Worm (Caenorhabditis elegans) whole organism, L1 larva: ENCODE measurements around the gene C37H5.13.

Source experiments
- C16A3.4 ChIP-seq: fragments of 150-350 bp; optimal IDR thresholded peaks from 2 replicates; lab custom pipeline; 2014; ENCODE audit warnings: missing biosample characterization, missing genetic modification characterization
- aha-1 ChIP-seq: fragments of 150-350 bp; optimal IDR thresholded peaks from 2 replicates; lab custom pipeline; 2014; ENCODE audit warnings: missing biosample characterization, missing genetic modification characterization
- dpl-1 ChIP-seq, 3 experiments: fragments of 150-350 bp in 2 of 3; sonication (generic microtip) in 1 of 3; optimal IDR thresholded peaks; 2 replicates each; lab custom pipeline; 2014 to 2017; ENCODE audit warnings: missing biosample characterization in 3 of 3, missing genetic modification characterization in 3 of 3, missing genetic modification reagents in 3 of 3
- egl-27 ChIP-seq, 2 experiments: fragments of 150-350 bp in 1 of 2; sonication (generic microtip); optimal IDR thresholded peaks; 3 replicates each; lab custom pipeline; 2017 to 2018; ENCODE audit warnings: missing biosample characterization in 2 of 2, missing genetic modification characterization in 2 of 2, missing genetic modification reagents in 2 of 2
- fos-1 ChIP-seq: fragments of 150-350 bp; optimal IDR thresholded peaks from 2 replicates; lab custom pipeline; 2014; ENCODE audit warnings: missing biosample characterization, missing genetic modification characterization
- mdl-1 ChIP-seq, 2 experiments: fragments of 150-350 bp; optimal IDR thresholded peaks; 2 replicates each; lab custom pipeline; 2014 to 2017; ENCODE audit warnings: missing biosample characterization in 2 of 2, missing genetic modification characterization in 2 of 2, inconsistent platforms in 1 of 2
- nhr-237 ChIP-seq: fragments of 150-350 bp; optimal IDR thresholded peaks from 2 replicates; lab custom pipeline; 2014; ENCODE audit warnings: missing biosample characterization, missing genetic modification characterization
- nhr-28 ChIP-seq: fragments of 150-350 bp; optimal IDR thresholded peaks from 2 replicates; lab custom pipeline; 2014; ENCODE audit warnings: missing biosample characterization, missing genetic modification characterization
- nhr-77 ChIP-seq: fragments of 150-350 bp; optimal IDR thresholded peaks from 2 replicates; lab custom pipeline; 2014; ENCODE audit warnings: missing biosample characterization, missing genetic modification characterization
- skn-1 ChIP-seq: fragments of 150-350 bp; optimal IDR thresholded peaks from 2 replicates; lab custom pipeline; 2014; ENCODE audit warnings: missing biosample characterization, missing genetic modification characterization
- sox-4 ChIP-seq: sonication (generic microtip); optimal IDR thresholded peaks from 2 replicates; lab custom pipeline; 2016; ENCODE audit warnings: missing genetic modification characterization, missing compliant biosample characterization
- tlp-1 ChIP-seq: fragments of 150-350 bp; optimal IDR thresholded peaks from 2 replicates; lab custom pipeline; 2014; ENCODE audit warnings: missing biosample characterization, missing genetic modification characterization

- no peak for TF ChIP-seq egl-27 (tag; optimal IDR thresholded peaks at IDR 0.05; lab: Kevin White, UChicago)
- no peak for TF ChIP-seq C16A3.4
- TF ChIP-seq skn-1 = no peak
- no peak for TF ChIP-seq tlp-1 (tag; lab: Kevin White, UChicago)
- TF ChIP-seq nhr-28 (tag; lab: Kevin White, UChicago) = no peak
- no peak for TF ChIP-seq aha-1 (tag; lab: Kevin White, UChicago)
- no peak for TF ChIP-seq nhr-77 (tag; lab: Kevin White, UChicago)
- no peak for TF ChIP-seq dpl-1 (GFP tag; optimal IDR thresholded peaks at IDR 0.05; lab: Kevin White, UChicago)
- no peak for TF ChIP-seq sox-4 (tag; lab: Kevin White, UChicago)
- TF ChIP-seq mdl-1 (tag; optimal IDR thresholded peaks at IDR 0.05; lab: Kevin White, UChicago) = no peak
- no peak for TF ChIP-seq fos-1 (tag; lab: Kevin White, UChicago)
- no peak for TF ChIP-seq nhr-237 (tag; lab: Kevin White, UChicago)
These were observed 40.9 kb upstream of the C37H5.13 start, which contains the start of gene ugt-8 for ce11 chrV:4903696-4904095.
